Worm (Caenorhabditis elegans) whole organism, L3 larva: ENCODE data around the gene str-221.

ENCODE experiments used
- R02D3.7 ChIP-seq: fragments of 150-350 bp; optimal IDR thresholded peaks from 2 replicates; lab custom pipeline; 2014; ENCODE audit warnings: missing biosample characterization, missing genetic modification characterization
- ZK546.5 ChIP-seq: sonication (generic microtip); optimal IDR thresholded peaks from 2 replicates; lab custom pipeline; 2017; ENCODE audit warnings: missing biosample characterization, missing genetic modification characterization
- aly-2 ChIP-seq: fragments of 150-350 bp; optimal IDR thresholded peaks from 2 replicates; lab custom pipeline; 2014; ENCODE audit warnings: missing biosample characterization, missing genetic modification characterization
- ama-1 ChIP-seq: fragments of 150-350 bp; optimal IDR thresholded peaks from 2 replicates; lab custom pipeline; 2018
- ceh-16 ChIP-seq: sonication (generic microtip); optimal IDR thresholded peaks from 2 replicates; lab custom pipeline; 2017; ENCODE audit warnings: missing biosample characterization, missing genetic modification characterization
- ceh-28 ChIP-seq: fragments of 150-350 bp; optimal IDR thresholded peaks from 2 replicates; lab custom pipeline; 2014; ENCODE audit warnings: missing biosample characterization, missing genetic modification reagents, missing genetic modification characterization
- ceh-9 ChIP-seq: sonication (generic microtip); optimal IDR thresholded peaks from 2 replicates; lab custom pipeline; 2018; ENCODE audit warnings: missing biosample characterization, missing genetic modification characterization
- daf-12 ChIP-seq: fragments of 150-350 bp; optimal IDR thresholded peaks from 2 replicates; lab custom pipeline; 2014; ENCODE audit warnings: missing biosample characterization, missing genetic modification reagents, missing genetic modification characterization
- egl-27 ChIP-seq: sonication (generic microtip); optimal IDR thresholded peaks from 4 replicates; lab custom pipeline; 2017; ENCODE audit warnings: missing biosample characterization, missing genetic modification reagents, missing genetic modification characterization
- egl-5 ChIP-seq: fragments of 150-350 bp; optimal IDR thresholded peaks from 2 replicates; lab custom pipeline; 2017; ENCODE audit warnings: missing biosample characterization, missing genetic modification reagents, missing genetic modification characterization, inconsistent platforms
- elt-2 ChIP-seq: sonication (generic microtip); optimal IDR thresholded peaks from 2 replicates; lab custom pipeline; 2016; ENCODE audit warnings: missing genetic modification reagents, mild to moderate bottlenecking, missing genetic modification characterization, missing compliant biosample characterization
- fos-1 ChIP-seq: fragments of 150-350 bp; optimal IDR thresholded peaks from 2 replicates; lab custom pipeline; 2014; ENCODE audit warnings: missing biosample characterization, missing genetic modification characterization
- hmg-11 ChIP-seq: sonication (generic microtip); optimal IDR thresholded peaks from 2 replicates; lab custom pipeline; 2016; ENCODE audit warnings: missing genetic modification characterization, missing compliant biosample characterization
- jun-1 ChIP-seq: fragments of 150-350 bp; optimal IDR thresholded peaks from 2 replicates; lab custom pipeline; 2014; ENCODE audit warnings: missing biosample characterization, missing genetic modification reagents, missing genetic modification characterization
- lin-15B ChIP-seq: fragments of 150-350 bp; optimal IDR thresholded peaks from 2 replicates; lab custom pipeline; 2014; ENCODE audit warnings: missing biosample characterization, missing genetic modification characterization
- lin-39 ChIP-seq: fragments of 150-350 bp; optimal IDR thresholded peaks from 2 replicates; lab custom pipeline; 2018; ENCODE audit warnings: missing biosample characterization, missing genetic modification reagents, missing genetic modification characterization
- lsy-12 ChIP-seq: sonication (generic microtip); optimal IDR thresholded peaks from 2 replicates; lab custom pipeline; 2016; ENCODE audit warnings: mild to moderate bottlenecking, missing genetic modification characterization, missing compliant biosample characterization
- mdl-1 ChIP-seq: fragments of 150-350 bp; optimal IDR thresholded peaks from 2 replicates; lab custom pipeline; 2014; ENCODE audit warnings: missing biosample characterization, missing genetic modification characterization
- mml-1 ChIP-seq: fragments of 150-350 bp; sonication (generic microtip); optimal IDR thresholded peaks from 3 replicates; lab custom pipeline; 2014; ENCODE audit warnings: missing biosample characterization, missing genetic modification characterization
- nfya-1 ChIP-seq: sonication (generic microtip); optimal IDR thresholded peaks from 2 replicates; lab custom pipeline; 2017; ENCODE audit warnings: missing genetic modification characterization, mild to moderate bottlenecking, missing compliant biosample characterization, antibody characterized with exemption, moderate library complexity; ENCODE audit not compliant: insufficient read depth
- nhr-12 ChIP-seq: fragments of 150-350 bp; optimal IDR thresholded peaks from 2 replicates; lab custom pipeline; 2014; ENCODE audit warnings: missing biosample characterization, missing genetic modification characterization
- nhr-23 ChIP-seq: fragments of 150-350 bp; optimal IDR thresholded peaks from 2 replicates; lab custom pipeline; 2014; ENCODE audit warnings: missing biosample characterization, missing genetic modification reagents, missing genetic modification characterization
- nhr-237 ChIP-seq: fragments of 150-350 bp; optimal IDR thresholded peaks from 2 replicates; lab custom pipeline; 2014; ENCODE audit warnings: missing biosample characterization, missing genetic modification characterization
- nhr-25 ChIP-seq: sonication (generic microtip); optimal IDR thresholded peaks from 2 replicates; lab custom pipeline; 2017; ENCODE audit warnings: missing biosample characterization, missing genetic modification characterization
- nhr-28 ChIP-seq: fragments of 150-350 bp; optimal IDR thresholded peaks from 2 replicates; lab custom pipeline; 2014; ENCODE audit warnings: missing biosample characterization, missing genetic modification characterization
- nhr-43 ChIP-seq: sonication (generic microtip); optimal IDR thresholded peaks from 2 replicates; lab custom pipeline; 2016; ENCODE audit warnings: mild to moderate bottlenecking, missing genetic modification characterization, missing compliant biosample characterization; ENCODE audit not compliant: poor library complexity, severe bottlenecking
- nhr-76 ChIP-seq: fragments of 150-350 bp; sonication (generic microtip); optimal IDR thresholded peaks from 5 replicates; lab custom pipeline; 2014; ENCODE audit warnings: missing biosample characterization, missing genetic modification characterization
- nhr-77 ChIP-seq: fragments of 150-350 bp; optimal IDR thresholded peaks from 2 replicates; lab custom pipeline; 2014; ENCODE audit warnings: missing biosample characterization, missing genetic modification characterization
- pha-4 ChIP-seq: fragments of 150-350 bp; optimal IDR thresholded peaks from 2 replicates; lab custom pipeline; 2014; ENCODE audit warnings: missing biosample characterization, missing genetic modification reagents, missing genetic modification characterization
- pqm-1 ChIP-seq: fragments of 150-350 bp; optimal IDR thresholded peaks from 2 replicates; lab custom pipeline; 2017; ENCODE audit warnings: missing biosample characterization, missing genetic modification characterization, inconsistent platforms
- skn-1 ChIP-seq: fragments of 150-350 bp; optimal IDR thresholded peaks from 2 replicates; lab custom pipeline; 2014; ENCODE audit warnings: missing biosample characterization, missing genetic modification characterization
- snpc-4 ChIP-seq: fragments of 150-350 bp; optimal IDR thresholded peaks from 2 replicates; lab custom pipeline; 2014; ENCODE audit warnings: missing biosample characterization, missing genetic modification characterization
- tbx-2 ChIP-seq: sonication (generic microtip); optimal IDR thresholded peaks from 2 replicates; lab custom pipeline; 2016; ENCODE audit warnings: mild to moderate bottlenecking, missing genetic modification characterization, missing compliant biosample characterization
- unc-39 ChIP-seq: sonication (generic microtip); optimal IDR thresholded peaks from 4 replicates; lab custom pipeline; 2017; ENCODE audit warnings: missing biosample characterization, missing genetic modification characterization
- unc-62 ChIP-seq: fragments of 150-350 bp; sonication (generic microtip); optimal IDR thresholded peaks from 4 replicates; lab custom pipeline; 2014; ENCODE audit warnings: missing biosample characterization, missing genetic modification reagents, missing genetic modification characterization
- zag-1 ChIP-seq: fragments of 150-350 bp; optimal IDR thresholded peaks from 2 replicates; lab custom pipeline; 2014; ENCODE audit warnings: missing biosample characterization, missing genetic modification characterization
- ztf-11 ChIP-seq: fragments of 150-350 bp; optimal IDR thresholded peaks from 2 replicates; lab custom pipeline; 2014; ENCODE audit warnings: missing biosample characterization, missing genetic modification characterization
- ztf-4 ChIP-seq: fragments of 150-350 bp; optimal IDR thresholded peaks from 2 replicates; lab custom pipeline; 2014; ENCODE audit warnings: missing biosample characterization, missing genetic modification characterization

The str-221 gene

DNA sequence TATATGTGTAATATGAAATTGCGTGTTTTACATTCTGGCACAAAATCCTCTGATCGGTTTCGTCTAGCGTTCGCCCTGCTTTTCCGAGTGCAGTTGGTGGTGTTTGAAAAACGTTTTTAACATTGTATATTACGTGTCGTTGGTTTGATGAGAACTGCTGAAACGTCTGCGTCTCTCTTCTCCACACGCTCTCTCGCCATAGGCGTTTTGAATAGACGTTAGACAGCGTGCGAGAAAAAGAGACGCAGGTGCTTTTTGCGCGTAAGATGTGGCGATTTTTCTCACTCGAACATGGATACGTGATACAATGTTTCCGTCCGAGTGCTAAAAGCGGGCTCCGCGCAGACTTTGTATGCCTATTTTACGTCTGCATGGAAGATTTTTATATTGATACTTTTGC is 19.6 kb upstream of the str-221 start:
- TF ChIP-seq zag-1 (tag; lab: Kevin White, UChicago) (no peak), ZK546.5 (tag; lab: Kevin White, UChicago) (no peak), ceh-9 (tag; lab: Kevin White, UChicago) (no peak), nhr-76 (tag; lab: Kevin White, UChicago) (no peak), pha-4 (no peak), lin-39 (tag; lab: Kevin White, UChicago) (no peak), unc-39 (tag; lab: Kevin White, UChicago) (no peak), nhr-25 (tag; lab: Kevin White, UChicago) (no peak), nhr-28 (tag; lab: Kevin White, UChicago) (no peak)

ce11 chrV:1621494-1621893 is 18.6 kb upstream of the str-221 start, which contains the start of gene nhr-117:
nhr-117 (minus strand) TSS chrV:1621520.
- TF ChIP-seq ceh-16 (tag; lab: Kevin White, UChicago) (no peak), lin-15B (tag; lab: Kevin White, UChicago) (no peak), nhr-28 (tag; lab: Kevin White, UChicago) (no peak), lsy-12 (no peak), jun-1 (tag; lab: Kevin White, UChicago) (no peak), egl-27 (no peak), pha-4 (peak; percentile 82), tbx-2 (tag; lab: Kevin White, UChicago) (no peak), elt-2 (tag; lab: Kevin White, UChicago) (peak; percentile 43), pqm-1 (tag; lab: Kevin White, UChicago) (no peak), lin-39 (tag; lab: Kevin White, UChicago) (no peak), unc-62 (GFP tag; lab: Kevin White, UChicago) (no peak), egl-5 (tag; lab: Kevin White, UChicago) (no peak), ZK546.5 (tag; lab: Kevin White, UChicago) (peak; percentile 2), unc-39 (tag; lab: Kevin White, UChicago) (no peak), nhr-23 (tag; lab: Kevin White, UChicago) (no peak), daf-12 (tag; lab: Kevin White, UChicago) (no peak), ztf-4 (tag; lab: Kevin White, UChicago) (no peak), skn-1 (tag; lab: Kevin White, UChicago) (no peak), zag-1 (tag; lab: Kevin White, UChicago) (no peak), R02D3.7 (no peak), mdl-1 (tag; lab: Kevin White, UChicago) (no peak), ceh-28 (tag; lab: Kevin White, UChicago) (no peak), hmg-11 (tag; lab: Kevin White, UChicago) (no peak), snpc-4 (tag; lab: Kevin White, UChicago) (no peak), fos-1 (tag; lab: Kevin White, UChicago) (no peak)

DNA sequence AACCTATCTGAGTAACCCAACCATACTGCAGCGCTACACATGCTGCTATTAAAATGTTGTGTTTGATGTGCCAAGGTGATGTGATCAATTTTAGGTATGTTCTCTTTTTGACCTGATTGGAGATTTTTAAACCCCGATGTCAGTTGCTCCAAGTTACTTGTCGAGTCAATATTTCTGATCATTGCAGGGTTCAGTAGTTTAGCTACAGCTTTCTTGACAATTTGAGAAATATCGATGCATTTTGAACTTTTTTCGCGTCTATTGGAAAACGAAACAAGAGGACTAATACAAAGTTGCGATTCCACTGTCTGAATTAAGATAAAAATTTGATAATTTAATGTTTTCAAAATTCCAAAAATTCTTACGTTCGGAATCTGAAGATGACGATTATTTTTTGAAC is 16.7 kb upstream of the str-221 start:
- TF ChIP-seq nhr-28 (tag; lab: Kevin White, UChicago) (no peak), ZK546.5 (tag; lab: Kevin White, UChicago) (peak; percentile 31)

DNA sequence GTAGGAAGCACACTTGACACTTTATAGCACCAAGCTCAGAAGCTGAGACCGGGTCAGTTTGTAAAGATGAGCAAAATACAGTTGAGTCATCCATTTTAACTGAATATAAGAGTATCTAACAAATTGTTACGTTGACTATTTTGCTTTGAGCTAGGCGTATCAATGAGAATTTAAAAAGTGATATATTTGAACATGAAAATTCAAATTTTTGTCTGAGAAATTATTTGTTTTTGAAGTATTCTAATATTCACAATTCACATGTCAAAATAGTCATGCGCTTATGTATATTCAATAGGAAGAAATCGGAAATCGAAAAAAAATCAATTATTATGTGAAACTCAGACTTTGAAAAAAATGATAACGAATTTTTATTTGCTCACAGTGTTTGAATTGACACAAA is 15.8 kb upstream of the str-221 start, which contains the start of gene nhr-110:
TSS of gene nhr-110 (minus strand) at position 101 of the 400 bp plus-strand sequence.
- TF ChIP-seq pha-4 (peak; percentile 11), nhr-237 (tag; lab: Kevin White, UChicago) (no peak), ZK546.5 (tag; lab: Kevin White, UChicago) (peak; percentile 35)
- TF ChIP-seq, all 47 proteins: peak for 2

DNA sequence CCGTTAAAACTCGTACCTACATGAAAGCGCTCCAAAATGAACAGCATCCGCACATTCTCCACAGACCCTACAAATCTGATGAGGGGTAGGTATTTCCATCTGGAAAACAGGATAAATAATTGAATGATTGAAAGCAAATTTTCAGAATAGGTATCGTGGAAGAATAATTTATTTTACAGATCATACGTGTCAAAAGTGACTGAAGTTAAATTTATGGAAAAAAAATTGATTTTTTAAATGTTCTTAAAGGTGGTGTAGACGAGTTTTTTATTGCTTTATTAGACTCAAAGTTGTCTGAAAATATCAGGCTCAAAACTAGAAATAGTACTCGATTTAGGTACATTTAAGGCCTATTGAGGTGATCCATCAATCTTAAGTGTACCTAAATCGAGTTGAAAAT is 13.4 kb upstream of the str-221 start, which contains the start of gene nhr-237:
TSS of gene nhr-237 (minus strand) at position 101 of the 400 bp plus-strand sequence.
- TF ChIP-seq ZK546.5 (tag; lab: Kevin White, UChicago) (peak; percentile 31), R02D3.7 (no peak)

DNA sequence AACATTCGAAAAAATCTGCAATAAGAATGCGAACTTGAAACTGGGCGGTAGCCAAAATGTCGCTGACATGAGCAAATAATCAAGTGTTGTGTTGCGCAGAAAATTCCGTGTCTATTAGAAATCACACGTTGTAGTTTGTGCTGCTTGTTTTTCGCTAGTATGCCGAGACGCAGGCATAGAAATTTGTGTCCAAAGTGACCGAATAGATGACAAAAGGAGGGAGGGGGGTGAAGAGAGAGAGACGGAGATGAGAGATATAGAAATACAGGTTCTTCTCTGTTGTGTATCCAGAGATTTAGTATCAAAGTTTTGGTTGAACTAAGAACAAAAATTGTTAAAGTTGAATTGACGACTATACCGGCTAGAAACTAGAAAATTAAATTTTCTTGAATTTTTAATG is 12.8 kb upstream of the str-221 start:
- TF ChIP-seq nhr-23 (tag; lab: Kevin White, UChicago) (peak; percentile 49), ceh-16 (tag; lab: Kevin White, UChicago) (no peak), nhr-76 (tag; lab: Kevin White, UChicago) (no peak), tbx-2 (tag; lab: Kevin White, UChicago) (no peak), mml-1 (tag; lab: Kevin White, UChicago) (no peak), nfya-1 (tag; lab: Kevin White, UChicago) (peak; percentile 18), lin-39 (tag; lab: Kevin White, UChicago) (no peak), ztf-4 (tag; lab: Kevin White, UChicago) (no peak), ztf-11 (tag; lab: Kevin White, UChicago) (no peak), fos-1 (tag; lab: Kevin White, UChicago) (no peak), unc-39 (tag; lab: Kevin White, UChicago) (no peak), jun-1 (tag; lab: Kevin White, UChicago) (no peak), nhr-77 (tag; lab: Kevin White, UChicago) (peak; percentile 44), aly-2 (no peak), hmg-11 (tag; lab: Kevin White, UChicago) (no peak), skn-1 (tag; lab: Kevin White, UChicago) (peak; percentile 39), nhr-12 (no peak), nhr-25 (tag; lab: Kevin White, UChicago) (peak; percentile 57), ama-1 (no peak), pqm-1 (tag; lab: Kevin White, UChicago) (no peak), nhr-43 (tag; lab: Kevin White, UChicago) (peak; percentile 78), pha-4 (peak; percentile 54)
